Fruit fly (Drosophila melanogaster) whole organism, embryonic: Measurements from ENCODE around the gene Ir87a.

Experiments used
- Bgb ChIP-seq: fragments of 200-800 bp; sonication (Bioruptor generic); IDR thresholded peaks from 2 replicates; pipeline ENCODE4 v1.3.6; 2022; ENCODE audit warnings: missing biosample characterization, missing genetic modification characterization; ENCODE audit not compliant: partially characterized antibody
- CG10543 ChIP-seq: fragments of 200-800 bp; sonication (Bioruptor generic); optimal IDR thresholded peaks from 3 replicates; lab custom pipeline; 2017; ENCODE audit warnings: missing biosample characterization, mild to moderate bottlenecking, missing genetic modification characterization, moderate library complexity
- CG13424 ChIP-seq: fragments of 200-800 bp; sonication (Bioruptor generic); optimal IDR thresholded peaks from 2 replicates; lab custom pipeline; 2019; ENCODE audit warnings: missing biosample characterization, mild to moderate bottlenecking, missing genetic modification characterization, moderate library complexity
- CG13624 ChIP-seq: fragments of 200-800 bp; sonication (Bioruptor generic); optimal IDR thresholded peaks from 2 replicates; lab custom pipeline; 2016; ENCODE audit warnings: missing biosample characterization, missing genetic modification characterization
- CG14050 ChIP-seq: fragments of 200-800 bp; sonication (Bioruptor generic); IDR thresholded peaks from 3 replicates; pipeline ENCODE4 v1.3.6; 2022; ENCODE audit warnings: missing biosample characterization, missing genetic modification characterization
- CG15479 ChIP-seq: fragments of 200-800 bp; sonication (Bioruptor generic); optimal IDR thresholded peaks from 3 replicates; lab custom pipeline; 2019; ENCODE audit warnings: missing biosample characterization, mild to moderate bottlenecking, missing genetic modification characterization, moderate library complexity
- CG1603 ChIP-seq: fragments of 200-800 bp; sonication (Bioruptor generic); optimal IDR thresholded peaks from 2 replicates; lab custom pipeline; 2019; ENCODE audit warnings: missing biosample characterization, mild to moderate bottlenecking, missing genetic modification characterization, moderate library complexity
- CG16779 ChIP-seq: fragments of 200-800 bp; sonication (Bioruptor generic); IDR thresholded peaks from 2 replicates; pipeline ENCODE4 v1.3.6; 2022; ENCODE audit warnings: missing biosample characterization, missing genetic modification characterization
- CG16815 ChIP-seq: fragments of 200-800 bp; sonication (Bioruptor generic); optimal IDR thresholded peaks from 3 replicates; lab custom pipeline; 2017; ENCODE audit warnings: missing biosample characterization, mild to moderate bottlenecking, missing genetic modification characterization
- CG16863 ChIP-seq: fragments of 200-800 bp; sonication (Bioruptor generic); optimal IDR thresholded peaks from 3 replicates; lab custom pipeline; 2016; ENCODE audit warnings: missing biosample characterization, missing genetic modification characterization
- CG17328 ChIP-seq: fragments of 200-800 bp; sonication (Bioruptor generic); IDR thresholded peaks from 2 replicates; pipeline ENCODE4 v1.3.6; 2022; ENCODE audit warnings: missing biosample characterization, missing genetic modification characterization
- CG18619 ChIP-seq: fragments of 200-800 bp; sonication (Bioruptor generic); optimal IDR thresholded peaks from 3 replicates; lab custom pipeline; 2017; ENCODE audit warnings: missing biosample characterization, mild to moderate bottlenecking, missing genetic modification characterization
- CG2120 ChIP-seq: fragments of 200-800 bp; sonication (Bioruptor generic); optimal IDR thresholded peaks from 3 replicates; lab custom pipeline; 2016; ENCODE audit warnings: missing biosample characterization, missing genetic modification characterization
- CG2202 ChIP-seq: fragments of 200-800 bp; sonication (Bioruptor generic); optimal IDR thresholded peaks from 2 replicates; lab custom pipeline; 2018; ENCODE audit warnings: missing biosample characterization, mild to moderate bottlenecking, missing genetic modification characterization
- CG3281 ChIP-seq: fragments of 200-800 bp; sonication (Bioruptor generic); optimal IDR thresholded peaks from 3 replicates; lab custom pipeline; 2017; ENCODE audit warnings: missing biosample characterization, mild to moderate bottlenecking, missing genetic modification characterization
- CG42726 ChIP-seq: fragments of 200-800 bp; sonication (Bioruptor generic); IDR thresholded peaks from 2 replicates; pipeline ENCODE4 v1.3.6; 2022; ENCODE audit warnings: missing biosample characterization, missing genetic modification characterization; ENCODE audit not compliant: partially characterized antibody
- CG4404 ChIP-seq: fragments of 200-800 bp; sonication (Bioruptor generic); IDR thresholded peaks from 2 replicates; pipeline ENCODE4 v1.3.6; 2022; ENCODE audit warnings: missing biosample characterization, missing genetic modification characterization
- CG4854 ChIP-seq: fragments of 200-800 bp; sonication (Bioruptor generic); optimal IDR thresholded peaks from 2 replicates; lab custom pipeline; 2016; ENCODE audit warnings: missing biosample characterization, missing genetic modification characterization, inconsistent platforms
- CG6683 ChIP-seq: fragments of 200-800 bp; sonication (Bioruptor generic); optimal IDR thresholded peaks from 2 replicates; lab custom pipeline; 2017; ENCODE audit warnings: missing biosample characterization, mild to moderate bottlenecking, missing genetic modification characterization, missing genetic modification reagents
- CG7372 ChIP-seq: fragments of 200-800 bp; sonication (Bioruptor generic); IDR thresholded peaks from 2 replicates; pipeline ENCODE4 v1.3.6; 2022; ENCODE audit warnings: missing biosample characterization, missing genetic modification characterization
- CG7928 ChIP-seq: fragments of 200-800 bp; sonication (Bioruptor generic); optimal IDR thresholded peaks from 2 replicates; lab custom pipeline; 2017; ENCODE audit warnings: missing biosample characterization, mild to moderate bottlenecking, missing genetic modification characterization
- CG7987 ChIP-seq: fragments of 200-800 bp; sonication (Bioruptor generic); optimal IDR thresholded peaks from 2 replicates; lab custom pipeline; 2018; ENCODE audit warnings: missing biosample characterization, mild to moderate bottlenecking, missing genetic modification characterization, moderate library complexity
- CG8944 ChIP-seq: fragments of 200-800 bp; sonication (Bioruptor generic); optimal IDR thresholded peaks from 3 replicates; lab custom pipeline; 2016; ENCODE audit warnings: missing biosample characterization, missing genetic modification characterization
- Camta ChIP-seq: fragments of 200-800 bp; sonication (Bioruptor generic); optimal IDR thresholded peaks from 2 replicates; lab custom pipeline; 2016; ENCODE audit warnings: missing biosample characterization, missing genetic modification characterization
- D19A ChIP-seq: fragments of 200-800 bp; optimal IDR thresholded peaks from 3 replicates; lab custom pipeline; 2019; ENCODE audit warnings: missing biosample characterization, mild to moderate bottlenecking, missing genetic modification characterization, moderate library complexity
- Dip3 ChIP-seq: fragments of 200-800 bp; sonication (Bioruptor generic); optimal IDR thresholded peaks from 3 replicates; lab custom pipeline; 2016; ENCODE audit warnings: missing biosample characterization, missing genetic modification characterization
- Dp ChIP-seq: fragments of 200-800 bp; sonication (Bioruptor generic); optimal IDR thresholded peaks from 2 replicates; lab custom pipeline; 2018; ENCODE audit warnings: missing biosample characterization, mild to moderate bottlenecking, missing genetic modification characterization, moderate library complexity
- NFAT ChIP-seq: fragments of 200-800 bp; sonication (Bioruptor generic); IDR thresholded peaks from 2 replicates; pipeline ENCODE4 v1.3.6; 2022; ENCODE audit warnings: missing biosample characterization, missing genetic modification characterization
- TFAM ChIP-seq: fragments of 200-800 bp; sonication (Bioruptor generic); optimal IDR thresholded peaks from 2 replicates; lab custom pipeline; 2017; ENCODE audit warnings: missing biosample characterization, missing genetic modification characterization, inconsistent platforms
- Xbp1 ChIP-seq: fragments of 200-800 bp; sonication (Bioruptor generic); optimal IDR thresholded peaks from 3 replicates; lab custom pipeline; 2016; ENCODE audit warnings: missing biosample characterization, mild to moderate bottlenecking, missing genetic modification characterization
- ara ChIP-seq: fragments of 200-800 bp; sonication (Bioruptor generic); IDR thresholded peaks from 2 replicates; pipeline ENCODE4 v1.3.6; 2022; ENCODE audit warnings: missing biosample characterization, missing genetic modification characterization
- bbx ChIP-seq: fragments of 200-800 bp; sonication (Bioruptor generic); IDR thresholded peaks from 2 replicates; pipeline ENCODE4 v1.3.6; 2022; ENCODE audit warnings: missing biosample characterization, missing genetic modification characterization; ENCODE audit not compliant: partially characterized antibody
- bowl ChIP-seq: fragments of 200-800 bp; sonication (Bioruptor generic); IDR thresholded peaks from 2 replicates; pipeline ENCODE4 v1.3.6; 2022; ENCODE audit warnings: missing biosample characterization, missing genetic modification characterization
- chm ChIP-seq: fragments of 200-800 bp; sonication (Bioruptor generic); IDR thresholded peaks from 2 replicates; pipeline ENCODE4 v1.3.6; 2022; ENCODE audit warnings: missing biosample characterization, missing genetic modification characterization
- croc ChIP-seq: fragments of 200-800 bp; sonication (Bioruptor generic); conservative IDR thresholded peaks from 3 replicates; pipeline ENCODE4 v1.3.6; 2022; ENCODE audit warnings: missing biosample characterization, missing genetic modification characterization
- dpn ChIP-seq, 2 experiments: fragments of 200-800 bp; sonication (Bioruptor generic); optimal IDR thresholded peaks; 3 replicates each; lab custom pipeline; 2016; ENCODE audit warnings: missing biosample characterization in 2 of 2, missing genetic modification characterization in 2 of 2
- gcm ChIP-seq: fragments of 200-800 bp; sonication (Bioruptor generic); optimal IDR thresholded peaks from 2 replicates; lab custom pipeline; 2019; ENCODE audit warnings: missing biosample characterization, mild to moderate bottlenecking, missing genetic modification characterization, moderate library complexity
- insv ChIP-seq, 2 experiments: fragments of 200-800 bp; sonication (Bioruptor generic); optimal IDR thresholded peaks; 3 replicates each; lab custom pipeline; 2016 to 2018; ENCODE audit warnings: missing biosample characterization in 2 of 2, missing genetic modification characterization in 2 of 2
- klu ChIP-seq: fragments of 200-800 bp; sonication (Bioruptor generic); IDR thresholded peaks from 2 replicates; pipeline ENCODE4 v1.3.6; 2022; ENCODE audit warnings: missing biosample characterization, missing genetic modification characterization
- nerfin-1 ChIP-seq: fragments of 200-800 bp; sonication (Bioruptor generic); optimal IDR thresholded peaks from 3 replicates; lab custom pipeline; 2019; ENCODE audit warnings: missing biosample characterization, mild to moderate bottlenecking, missing genetic modification characterization, moderate library complexity
- pita ChIP-seq: fragments of 200-800 bp; sonication (Bioruptor generic); optimal IDR thresholded peaks from 2 replicates; lab custom pipeline; 2017; ENCODE audit warnings: missing biosample characterization, mild to moderate bottlenecking, missing genetic modification characterization
- pzg ChIP-seq: fragments of 200-800 bp; sonication (Bioruptor generic); optimal IDR thresholded peaks from 3 replicates; lab custom pipeline; 2018; ENCODE audit warnings: missing biosample characterization, mild to moderate bottlenecking, missing genetic modification characterization, moderate library complexity
- rib ChIP-seq: fragments of 200-800 bp; sonication (Bioruptor generic); IDR thresholded peaks from 2 replicates; pipeline ENCODE4 v1.3.6; 2022; ENCODE audit warnings: missing biosample characterization, missing genetic modification characterization
- sima ChIP-seq: fragments of 200-800 bp; sonication (Bioruptor generic); optimal IDR thresholded peaks from 2 replicates; lab custom pipeline; 2016; ENCODE audit warnings: missing biosample characterization, missing genetic modification characterization
- sob ChIP-seq: fragments of 200-800 bp; sonication (Bioruptor generic); IDR thresholded peaks from 2 replicates; pipeline ENCODE4 v1.3.6; 2022; ENCODE audit warnings: missing biosample characterization, missing genetic modification characterization
- tup ChIP-seq: fragments of 200-800 bp; sonication (Bioruptor generic); optimal IDR thresholded peaks from 2 replicates; lab custom pipeline; 2016; ENCODE audit warnings: missing biosample characterization, mild to moderate bottlenecking, missing genetic modification characterization, moderate library complexity
- unc-4 ChIP-seq: fragments of 200-800 bp; sonication (Bioruptor generic); IDR thresholded peaks from 2 replicates; pipeline ENCODE4 v1.3.6; 2022; ENCODE audit warnings: missing biosample characterization, missing genetic modification characterization; ENCODE audit not compliant: partially characterized antibody
- unpg ChIP-seq: fragments of 200-800 bp; sonication (Bioruptor generic); optimal IDR thresholded peaks from 3 replicates; lab custom pipeline; 2018; ENCODE audit warnings: missing biosample characterization, mild to moderate bottlenecking, missing genetic modification characterization, moderate library complexity
- wor ChIP-seq: fragments of 200-800 bp; sonication (Bioruptor generic); IDR thresholded peaks from 2 replicates; pipeline ENCODE4 v1.3.6; 2022; ENCODE audit warnings: missing biosample characterization, missing genetic modification characterization

Ir87a gene

dm6 chr3R:13428341-13429040 is 8.4 kb downstream of the Ir87a start (continued):
- TF ChIP-seq Xbp1 (GFP tag; lab: Kevin White, UChicago): peak; percentile 73
- no peak for TF ChIP-seq CG7928
- TF ChIP-seq CG6683 (GFP tag; lab: Kevin White, UChicago): peak; percentile 15
- peak; percentile 30 for TF ChIP-seq Dip3 (GFP tag; lab: Kevin White, UChicago)
- peak; percentile 71 for TF ChIP-seq CG17328 (GFP tag; lab: Robert Waterston, UW)
- peak; percentile 51 for TF ChIP-seq CG2120 (GFP tag; lab: Kevin White, UChicago)
- peak; percentile 47; the same call in 2 of the 3 replicates for TF ChIP-seq CG14050 (GFP tag; lab: Robert Waterston, UW)
- no peak for TF ChIP-seq unc-4 (GFP tag; lab: Robert Waterston, UW)
- peak; percentile 53 for TF ChIP-seq gcm (GFP tag; lab: Kevin White, UChicago)
- TF ChIP-seq Dp (GFP tag; lab: Kevin White, UChicago): no peak
- TF ChIP-seq CG2202 (tag; lab: Kevin White, UChicago): peak; percentile 53
- peak; percentile 49 for TF ChIP-seq croc (GFP tag; lab: Robert Waterston, UW)
- TF ChIP-seq CG1603 (tag; lab: Kevin White, UChicago): peak; percentile 69
- TF ChIP-seq wor (GFP tag; lab: Robert Waterston, UW): 0 out of 2 replicates have a peak, but pooled peaks have one; percentile 28
- peak; percentile 64 for TF ChIP-seq CG16863 (GFP tag; lab: Kevin White, UChicago)
- peak; percentile 55 for TF ChIP-seq CG16815 (GFP tag; lab: Kevin White, UChicago)
- no peak for TF ChIP-seq CG16779 (GFP tag; lab: Robert Waterston, UW)
- peak; percentile 47; the same call in 1 of the 2 replicates for TF ChIP-seq CG7372 (GFP tag; lab: Robert Waterston, UW)
- peak; percentile 54 for TF ChIP-seq D19A
- TF ChIP-seq CG13624 (GFP tag; lab: Kevin White, UChicago): no peak
- TF ChIP-seq nerfin-1 (tag; lab: Kevin White, UChicago): peak; percentile 62
- no peak for TF ChIP-seq Bgb
- TF ChIP-seq rib (GFP tag; lab: Robert Waterston, UW): no peak
- TF ChIP-seq CG42726 (GFP tag; lab: Robert Waterston, UW): no peak
- TF ChIP-seq CG3281: peak; percentile 47
- TF ChIP-seq CG13424 (tag; lab: Kevin White, UChicago): peak; percentile 71
- TF ChIP-seq CG4854: peak; percentile 13
- no peak for TF ChIP-seq CG7987
- TF ChIP-seq NFAT: no peak
- TF ChIP-seq unpg: peak; percentile 83
- TF ChIP-seq CG10543 (GFP tag; lab: Kevin White, UChicago): no peak
- TF ChIP-seq ara: peak; percentile 75
- TF ChIP-seq pita: no peak
- peak; percentile 43 for TF ChIP-seq Camta
- peak; percentile 64 for TF ChIP-seq CG4404 (GFP tag; lab: Robert Waterston, UW)
- no peak for TF ChIP-seq bbx
- no peak for TF ChIP-seq pzg
- no peak for TF ChIP-seq sima (GFP tag; lab: Kevin White, UChicago)
- TF ChIP-seq tup: peak; percentile 23
- TF ChIP-seq insv (GFP tag; optimal IDR thresholded peaks at IDR 0.05; lab: Kevin White, UChicago): no peak
- no peak for TF ChIP-seq chm (GFP tag; lab: Robert Waterston, UW)
- TF ChIP-seq TFAM: peak; percentile 29
- no peak for TF ChIP-seq CG15479 (GFP tag; lab: Kevin White, UChicago)
- TF ChIP-seq sob: peak; percentile 42; the same call in 1 of the 2 replicates
- TF ChIP-seq CG18619 (GFP tag; lab: Kevin White, UChicago): peak; percentile 26
- TF ChIP-seq dpn (GFP tag; optimal IDR thresholded peaks at IDR 0.05; lab: Kevin White, UChicago): peak; percentile 55 to 73
- TF ChIP-seq klu (GFP tag; lab: Robert Waterston, UW): 0 out of 2 replicates have a peak, but pooled peaks have one; percentile 12
- TF ChIP-seq bowl (GFP tag; lab: Robert Waterston, UW): no peak
- TF ChIP-seq CG8944 (GFP tag; lab: Kevin White, UChicago): peak; percentile 40
